Fruit fly (Drosophila melanogaster) whole organism, wandering third instar larva: Measurements from ENCODE around the gene Chmp1.
A peak's percentile ranks its signal among the peaks of the same experiment; 100 is the strongest.

Source experiments
- Abd-B ChIP-seq: fragments of >200 bp; optimal IDR thresholded peaks from 2 replicates; lab custom pipeline; 2017; ENCODE audit warnings: missing biosample characterization, missing genetic modification characterization
- CrebA ChIP-seq: fragments of 200-800 bp; sonication (Bioruptor generic); optimal IDR thresholded peaks from 2 replicates; lab custom pipeline; 2016; ENCODE audit warnings: missing biosample characterization, mild to moderate bottlenecking, missing genetic modification characterization, borderline replicate concordance
- Jra ChIP-seq: sonication (Bioruptor generic); optimal IDR thresholded peaks from 2 replicates; lab custom pipeline; 2016; ENCODE audit warnings: missing biosample characterization, missing genetic modification characterization
- Myc ChIP-seq: fragments of >200 bp; optimal IDR thresholded peaks from 2 replicates; lab custom pipeline; 2017
- OdsH ChIP-seq: fragments of 200-800 bp; sonication (Bioruptor generic); optimal IDR thresholded peaks from 2 replicates; lab custom pipeline; 2016; ENCODE audit warnings: missing biosample characterization, mild to moderate bottlenecking, missing genetic modification characterization
- Rel ChIP-seq, 2 experiments: fragments of 200-800 bp; sonication (Bioruptor generic) in 1 of 2; optimal IDR thresholded peaks; 2 replicates in 1 of 2; 3 replicates in 1 of 2; lab custom pipeline; 2016 to 2019; ENCODE audit warnings: mild to moderate bottlenecking in 2 of 2, missing biosample characterization in 2 of 2, missing genetic modification characterization in 2 of 2, moderate library complexity in 1 of 2
- Sp1 ChIP-seq: fragments of 200-800 bp; sonication (Bioruptor generic); optimal IDR thresholded peaks from 3 replicates; lab custom pipeline; 2019; ENCODE audit warnings: missing biosample characterization, mild to moderate bottlenecking, missing genetic modification characterization, moderate library complexity
- Vsx2 ChIP-seq: fragments of 200-300, 225-300 bp; sonication (Bioruptor generic); optimal IDR thresholded peaks from 2 replicates; lab custom pipeline; 2018; ENCODE audit warnings: missing biosample characterization, missing genetic modification characterization; ENCODE audit not compliant: partially characterized antibody
- brk ChIP-seq: fragments of 200-800 bp; sonication (Bioruptor generic); optimal IDR thresholded peaks from 2 replicates; lab custom pipeline; 2016; ENCODE audit warnings: missing biosample characterization, mild to moderate bottlenecking, missing genetic modification characterization
- dl ChIP-seq, 2 experiments: fragments of 175-275, 200-275 bp in 1 of 2; fragments of 200-275 bp in 1 of 2; sonication (Bioruptor generic); optimal IDR thresholded peaks; lab custom pipeline; 2018; ENCODE audit warnings: mild to moderate bottlenecking in 2 of 2, missing biosample characterization in 2 of 2, missing genetic modification characterization in 2 of 2, moderate library complexity in 2 of 2; ENCODE audit not compliant: partially characterized antibody in 2 of 2, insufficient read depth in 1 of 2
- dmrt93B ChIP-seq: fragments of 200-800 bp; sonication (Bioruptor generic); optimal IDR thresholded peaks from 2 replicates; lab custom pipeline; 2018; ENCODE audit warnings: missing biosample characterization, mild to moderate bottlenecking, missing genetic modification characterization
- foxo ChIP-seq, 2 experiments: fragments of 200-800 bp; sonication (Bioruptor generic); optimal IDR thresholded peaks; 2 replicates in 1 of 2; 3 replicates in 1 of 2; lab custom pipeline; 2016 to 2017; ENCODE audit warnings: missing biosample characterization in 2 of 2, missing genetic modification characterization in 2 of 2
- fru ChIP-seq: fragments of 200-800 bp; sonication (Bioruptor generic); optimal IDR thresholded peaks from 3 replicates; lab custom pipeline; 2016; ENCODE audit warnings: missing biosample characterization, mild to moderate bottlenecking, missing genetic modification characterization
- h ChIP-seq: fragments of 200-800 bp; sonication (Bioruptor generic); optimal IDR thresholded peaks from 3 replicates; lab custom pipeline; 2016; ENCODE audit warnings: missing biosample characterization, mild to moderate bottlenecking, missing genetic modification characterization
- lola ChIP-seq: fragments of >200 bp; optimal IDR thresholded peaks from 2 replicates; lab custom pipeline; 2017; ENCODE audit warnings: missing biosample characterization, missing genetic modification characterization
- pan ChIP-seq: fragments of >200 bp; optimal IDR thresholded peaks from 2 replicates; lab custom pipeline; 2017
- psq ChIP-seq: fragments of 200-800 bp; sonication (Bioruptor generic); optimal IDR thresholded peaks from 3 replicates; lab custom pipeline; 2017; ENCODE audit warnings: missing biosample characterization, mild to moderate bottlenecking, missing genetic modification characterization, moderate library complexity
- rgr ChIP-seq: fragments of 200-800 bp; sonication (Bioruptor generic); optimal IDR thresholded peaks from 3 replicates; lab custom pipeline; 2016; ENCODE audit warnings: missing biosample characterization, mild to moderate bottlenecking, missing genetic modification characterization
- sage ChIP-seq: fragments of 200-800 bp; sonication (Bioruptor generic); optimal IDR thresholded peaks from 2 replicates; lab custom pipeline; 2016; ENCODE audit warnings: missing biosample characterization, mild to moderate bottlenecking, missing genetic modification characterization

The Chmp1 gene

dm6 chr3L:18634792-18635471 lies 48.9 kb downstream of the Chmp1 start:
- TF ChIP-seq foxo (GFP tag; optimal IDR thresholded peaks at IDR 0.05; lab: Kevin White, UChicago) (peak in 1 of 2 experiments; percentile 2), lola (GFP tag; lab: Kevin White, UChicago) (no peak), h (peak; percentile 0), Sp1 (peak; percentile 13), dmrt93B (GFP tag; lab: Kevin White, UChicago) (no peak), Jra (GFP tag; lab: Kevin White, UChicago) (no peak), rgr (peak; percentile 3), CrebA (GFP tag; lab: Kevin White, UChicago) (no peak), OdsH (GFP tag; lab: Kevin White, UChicago) (peak; percentile 11), psq (GFP tag; lab: Kevin White, UChicago) (peak; percentile 9), dl (GFP tag; optimal IDR thresholded peaks at IDR 0.05; lab: Kevin White, UChicago; ENCODE audit: insufficient read depth in 1 of 2, partially characterized antibody in 2 of 2) (peak in 1 of 2 experiments; percentile 50), Rel (GFP tag; optimal IDR thresholded peaks at IDR 0.05; lab: Kevin White, UChicago) (no peak), Rel (tag; optimal IDR thresholded peaks at IDR 0.05; lab: Kevin White, UChicago) (peak; percentile 91), sage (no peak), brk (no peak), fru (no peak), pan (lab: Kevin White, UChicago) (peak; percentile 28), Myc (lab: Kevin White, UChicago) (no peak)
- TF ChIP-seq, all 38 proteins: peak for 9

DNA sequence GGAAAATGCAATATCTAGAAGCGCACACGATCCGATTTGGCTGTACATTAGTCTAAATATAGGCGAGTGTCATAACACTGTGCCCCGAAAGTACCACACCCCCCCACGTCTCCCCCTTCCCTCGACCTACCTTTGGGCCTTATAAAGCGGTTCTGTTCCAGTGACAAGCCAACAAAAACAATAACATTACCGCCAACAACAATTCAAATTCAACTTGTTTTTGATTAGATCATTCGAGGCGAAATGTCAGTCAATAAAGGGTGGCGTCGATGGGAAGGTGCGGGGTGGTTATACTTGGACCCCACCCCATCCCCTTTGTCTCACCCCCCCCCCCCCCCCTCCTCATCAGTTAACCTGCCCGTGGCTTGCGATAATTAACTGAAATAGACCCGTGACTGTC lies 50.8 kb downstream of the Chmp1 start:
- TF ChIP-seq Abd-B (no peak), Sp1 (no peak), Rel (GFP tag; optimal IDR thresholded peaks at IDR 0.05; lab: Kevin White, UChicago) (no peak), Rel (tag; optimal IDR thresholded peaks at IDR 0.05; lab: Kevin White, UChicago) (peak; percentile 55), Vsx2 (peak; percentile 17)
- TF ChIP-seq, all 38 proteins: peak for 2
